Fruit fly (Drosophila melanogaster) Kc167 (cell line): ENCODE data around the gene CG1172.

Experiments
- Myc ChIP-seq: fragments of >200 bp; optimal IDR thresholded peaks from 2 replicates; lab custom pipeline; 2017; ENCODE audit warnings: missing external identifiers
- Sin3A ChIP-seq: fragments of >200 bp; optimal IDR thresholded peaks from 2 replicates; lab custom pipeline; 2018; ENCODE audit warnings: missing external identifiers
- h ChIP-seq: fragments of >200 bp; optimal IDR thresholded peaks from 3 replicates; lab custom pipeline; 2018; ENCODE audit warnings: missing external identifiers
- insv ChIP-seq: fragments of >200 bp; optimal IDR thresholded peaks from 3 replicates; lab custom pipeline; 2018; ENCODE audit warnings: missing external identifiers
- psq ChIP-seq: fragments of >200 bp; optimal IDR thresholded peaks from 2 replicates; lab custom pipeline; 2017; ENCODE audit warnings: missing external identifiers
- ttk ChIP-seq: sonication (Bioruptor generic); optimal IDR thresholded peaks from 2 replicates; lab custom pipeline; 2017; ENCODE audit warnings: missing external identifiers

Gene CG1172

DNA sequence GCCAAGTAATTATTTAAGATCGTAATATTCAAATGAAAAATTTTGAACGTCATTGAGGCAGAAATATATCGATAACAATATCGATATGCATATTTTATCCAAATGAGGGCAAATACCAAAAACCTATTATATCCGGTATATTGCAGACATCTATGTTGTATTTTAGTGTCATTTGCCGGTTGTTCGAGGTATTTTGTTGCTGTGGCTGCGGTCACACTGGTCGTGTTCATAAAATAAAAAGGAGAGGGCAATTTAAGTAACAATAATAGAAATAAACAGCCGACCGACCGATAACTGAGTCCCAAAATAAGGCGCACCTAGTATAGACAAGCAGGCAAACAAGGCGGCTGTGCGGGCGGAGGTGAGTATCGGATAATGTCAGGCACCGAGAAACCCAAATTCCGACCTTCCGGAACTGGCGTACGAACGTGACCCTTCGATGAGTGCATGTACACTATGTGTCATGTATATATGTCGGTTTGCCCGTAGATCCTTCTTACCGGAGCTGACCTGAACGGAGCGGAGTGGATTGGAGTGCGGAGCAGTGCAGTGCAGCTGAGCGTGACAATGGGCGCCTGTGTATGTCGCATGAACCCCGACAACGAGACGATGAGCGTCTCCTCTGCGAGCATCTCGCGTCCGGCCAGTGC, at the start of gene CG1172:
CG1172 (plus strand) TSS at position 181 of the 650 bp plus-strand sequence.
- TF ChIP-seq insv = no peak
- TF ChIP-seq Myc (lab: Kevin White, UChicago) = no peak

DNA sequence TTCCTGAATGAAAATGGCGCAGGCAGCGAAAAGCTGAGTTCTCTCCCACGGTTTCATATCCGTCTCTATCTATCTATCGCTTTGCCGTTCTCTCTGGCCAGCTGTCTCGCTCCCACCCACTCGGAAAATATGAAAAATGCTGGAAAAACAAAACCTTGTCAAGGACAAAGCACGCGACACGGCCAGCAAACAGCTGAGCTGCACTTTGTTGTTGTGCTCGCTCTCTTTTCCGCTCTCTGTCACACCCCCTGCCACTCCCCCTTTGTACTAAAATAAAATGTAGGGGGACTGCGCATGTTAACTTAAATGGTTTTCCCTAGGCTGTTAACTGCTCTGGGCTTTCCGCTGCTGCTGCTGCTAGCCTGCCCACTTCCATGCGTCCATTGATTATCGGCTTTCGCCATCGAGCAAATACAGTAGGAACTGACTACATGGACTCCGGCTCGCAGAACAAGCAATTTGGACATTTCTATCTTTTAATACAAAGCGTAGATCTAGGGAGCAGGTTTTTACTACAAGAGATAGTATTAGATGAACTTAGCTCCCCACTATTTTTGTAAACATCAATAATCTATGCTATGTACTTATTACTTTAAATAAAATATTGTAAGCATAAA, 46.9 kb upstream of the CG1172 start:
- TF ChIP-seq Sin3A (lab: Kevin White, UChicago) = no peak
- no peak for TF ChIP-seq Myc (lab: Kevin White, UChicago)
- TF ChIP-seq insv = no peak
- TF ChIP-seq psq (lab: Kevin White, UChicago) = no peak
- TF ChIP-seq ttk (lab: Kevin White, UChicago) = no peak
- no peak for TF ChIP-seq h (lab: Kevin White, UChicago)

- TF ChIP-seq h (lab: Kevin White, UChicago) (no peak), Myc (lab: Kevin White, UChicago) (no peak), ttk (lab: Kevin White, UChicago) (no peak), psq (lab: Kevin White, UChicago) (no peak)
Observed at dm6 chr3R:5350393-5350972, 43.2 kb upstream of the CG1172 start, which contains the start of gene mtd. Gene mtd (minus strand): TSS chr3R:5350443.

DNA sequence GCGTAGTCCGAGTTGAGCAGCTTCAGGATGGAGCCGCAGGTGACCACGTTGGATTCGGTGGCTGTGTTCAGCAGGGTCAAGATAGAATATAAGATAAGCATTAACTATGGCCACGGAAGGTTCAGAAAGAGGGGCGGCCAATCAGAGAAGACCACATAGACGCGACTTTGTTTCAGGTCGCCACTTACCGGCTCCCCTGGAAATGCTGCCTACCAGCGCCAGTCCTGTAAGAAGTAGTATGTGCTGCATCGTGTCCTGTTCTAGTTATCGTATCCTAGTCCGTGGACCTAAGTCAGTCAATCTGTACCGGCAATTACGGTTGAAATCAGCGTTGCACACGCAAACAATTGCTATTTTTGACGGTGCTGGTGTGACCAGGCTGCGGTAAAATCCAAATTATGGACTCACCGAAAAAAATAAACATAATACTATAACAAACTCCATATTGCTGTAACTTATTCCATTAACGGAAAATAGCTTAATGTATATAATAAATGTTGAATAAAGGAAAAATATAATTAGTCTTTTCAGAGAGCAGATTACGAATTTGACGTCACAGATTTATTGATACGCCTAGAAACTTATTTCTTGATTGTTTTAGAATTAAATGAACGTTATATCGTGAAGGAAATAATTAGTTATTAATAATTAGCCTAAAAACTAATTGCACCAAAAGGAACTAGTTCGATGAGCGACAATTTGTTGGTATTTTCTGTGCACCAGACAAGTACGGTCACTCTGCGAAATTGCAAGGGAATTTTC, 39.2 kb upstream of the CG1172 start, which contains the start of the genes CG11999 and CG1161:
CG11999 (minus strand) TSS at position 375 of the 762 bp plus-strand sequence.
CG1161 (plus strand) TSS at position 720 of the 762 bp plus-strand sequence.
- TF ChIP-seq h (lab: Kevin White, UChicago) (no peak), psq (lab: Kevin White, UChicago) (no peak), Sin3A (lab: Kevin White, UChicago) (no peak), insv (no peak), Myc (lab: Kevin White, UChicago) (no peak), ttk (lab: Kevin White, UChicago) (no peak)

dm6 chr3R:5355135-5355493, 38.6 kb upstream of the CG1172 start:
- TF ChIP-seq psq (lab: Kevin White, UChicago) = no peak

DNA sequence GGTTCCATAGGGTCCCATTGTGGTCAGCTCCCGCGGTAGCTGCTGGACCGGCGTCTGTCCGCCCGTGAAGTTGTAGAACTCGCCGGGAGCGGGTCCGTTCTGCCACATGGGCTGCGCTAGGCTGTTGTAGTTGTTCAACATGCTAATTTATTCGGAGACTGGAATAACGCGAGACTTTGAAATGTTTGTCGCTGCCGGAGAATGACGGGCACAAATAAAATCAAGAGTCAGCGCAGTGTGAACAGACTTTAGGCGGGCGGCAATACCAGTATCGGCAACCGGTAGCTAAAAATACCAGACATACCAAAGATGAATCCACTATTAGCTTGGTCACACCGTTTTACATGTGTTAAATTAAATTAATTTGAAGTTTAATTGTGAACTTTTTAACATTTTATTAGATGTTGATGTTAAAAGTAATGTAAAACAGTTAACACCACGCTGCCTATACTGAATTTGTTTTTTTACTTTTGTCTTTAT, 35.7 kb upstream of the CG1172 start, which contains the start of gene Prosbeta7:
Prosbeta7 (minus strand) TSS at position 430 of the 480 bp plus-strand sequence.
- TF ChIP-seq ttk (lab: Kevin White, UChicago) (no peak), h (lab: Kevin White, UChicago) (no peak), psq (lab: Kevin White, UChicago) (no peak), Myc (lab: Kevin White, UChicago) (no peak), insv (no peak), Sin3A (lab: Kevin White, UChicago) (no peak)

dm6 chr3R:5361681-5362319, 31.9 kb upstream of the CG1172 start:
- TF ChIP-seq ttk (lab: Kevin White, UChicago) (no peak), insv (no peak), Myc (lab: Kevin White, UChicago) (no peak)

DNA sequence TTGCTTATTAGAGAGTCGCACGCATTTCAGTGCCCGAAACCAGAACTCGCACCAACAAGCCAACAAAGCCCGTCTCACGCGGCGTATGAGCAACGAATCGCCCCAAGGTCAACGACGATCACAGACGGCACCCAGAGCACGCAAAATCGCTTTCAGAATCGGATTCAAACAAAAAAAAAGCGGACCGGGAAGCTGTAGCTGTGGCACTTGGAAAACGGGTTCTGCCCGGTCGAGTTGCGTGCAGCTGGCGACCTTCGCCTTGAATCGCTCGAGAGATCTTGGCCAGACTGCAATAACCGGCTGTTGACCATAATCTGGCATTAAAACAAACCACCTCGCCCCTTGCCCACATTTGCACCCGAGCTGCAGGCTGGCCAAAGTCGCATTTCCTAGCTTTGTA, 30.3 kb upstream of the CG1172 start:
- TF ChIP-seq Sin3A (lab: Kevin White, UChicago) (no peak), h (lab: Kevin White, UChicago) (no peak), insv (no peak), ttk (lab: Kevin White, UChicago) (no peak), Myc (lab: Kevin White, UChicago) (no peak), psq (lab: Kevin White, UChicago) (no peak)

dm6 chr3R:5364539-5365273, 29.0 kb upstream of the CG1172 start:
- TF ChIP-seq psq (lab: Kevin White, UChicago) (no peak), ttk (lab: Kevin White, UChicago) (no peak), Sin3A (lab: Kevin White, UChicago) (no peak)

DNA sequence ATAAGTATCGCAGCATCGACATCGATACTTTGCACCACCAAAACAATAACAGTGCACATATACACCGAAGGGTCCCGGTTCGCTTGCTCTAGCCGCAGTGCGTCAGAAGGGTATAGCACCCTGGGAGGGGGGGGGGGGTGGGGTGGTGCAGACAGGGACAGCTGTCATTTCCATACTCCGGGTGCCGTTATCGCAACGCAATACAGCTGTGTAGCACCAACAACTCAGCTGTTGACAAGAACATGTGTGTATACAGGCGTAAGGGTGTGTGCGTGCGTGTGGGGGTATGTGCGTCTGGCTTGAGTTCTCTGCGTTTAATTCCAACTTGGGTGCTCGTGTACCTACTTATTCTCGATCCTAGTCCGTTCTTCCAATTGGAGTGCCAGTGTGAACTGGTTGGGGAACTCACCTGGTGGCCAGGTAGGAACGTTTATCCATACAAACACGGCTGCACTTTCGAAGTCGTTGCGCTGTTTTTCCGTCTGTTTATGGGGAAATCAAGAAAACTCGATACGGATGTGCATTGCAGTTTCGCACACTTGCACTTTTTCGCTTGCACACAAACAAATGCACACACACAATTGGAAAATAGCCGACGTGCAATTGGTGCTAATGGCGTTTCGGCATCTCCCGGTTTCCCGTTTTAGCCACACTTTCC, 26.1 kb upstream of the CG1172 start:
- no peak for TF ChIP-seq ttk (lab: Kevin White, UChicago)
- TF ChIP-seq h (lab: Kevin White, UChicago) = no peak
- no peak for TF ChIP-seq Myc (lab: Kevin White, UChicago)
- TF ChIP-seq Sin3A (lab: Kevin White, UChicago) = no peak
- no peak for TF ChIP-seq psq (lab: Kevin White, UChicago)
- no peak for TF ChIP-seq insv
